Worm (Caenorhabditis elegans): ENCODE results near the gene Y58A7A.5.

Y58A7A.5 gene

ce11 chrV:5052233-5052632, 34.5 kb downstream of the Y58A7A.5 start, which contains the start of gene K11D12.12:
K11D12.12 (plus strand) TSS chrV:5052261.
- no peak for TF ChIP-seq elt-3 (tag; optimal IDR thresholded peaks at IDR 0.05)
- TF ChIP-seq ceh-83 (GFP tag; optimal IDR thresholded peaks at IDR 0.05), result no peak
- no peak for TF ChIP-seq hlh-1 (tag; optimal IDR thresholded peaks at IDR 0.05)
- TF ChIP-seq ceh-43 (GFP tag; optimal IDR thresholded peaks at IDR 0.05), result no peak
- TF ChIP-seq M03D4.4 (tag; optimal IDR thresholded peaks at IDR 0.05), result no peak
- no peak for TF ChIP-seq flh-1 (GFP tag; optimal IDR thresholded peaks at IDR 0.05)
- no peak for TF ChIP-seq lin-13 (tag; optimal IDR thresholded peaks at IDR 0.05)
- TF ChIP-seq nhr-28 (tag; optimal IDR thresholded peaks at IDR 0.05), result no peak
- TF ChIP-seq cnd-1 (tag; optimal IDR thresholded peaks at IDR 0.05), result no peak
- no peak for TF ChIP-seq nhr-237 (tag; optimal IDR thresholded peaks at IDR 0.05)
- no peak for TF ChIP-seq nhr-12 (tag; optimal IDR thresholded peaks at IDR 0.05)
- no peak for TF ChIP-seq ztf-11 (tag; optimal IDR thresholded peaks at IDR 0.05)
- TF ChIP-seq bed-3 (GFP tag; optimal IDR thresholded peaks at IDR 0.05), result no peak

DNA sequence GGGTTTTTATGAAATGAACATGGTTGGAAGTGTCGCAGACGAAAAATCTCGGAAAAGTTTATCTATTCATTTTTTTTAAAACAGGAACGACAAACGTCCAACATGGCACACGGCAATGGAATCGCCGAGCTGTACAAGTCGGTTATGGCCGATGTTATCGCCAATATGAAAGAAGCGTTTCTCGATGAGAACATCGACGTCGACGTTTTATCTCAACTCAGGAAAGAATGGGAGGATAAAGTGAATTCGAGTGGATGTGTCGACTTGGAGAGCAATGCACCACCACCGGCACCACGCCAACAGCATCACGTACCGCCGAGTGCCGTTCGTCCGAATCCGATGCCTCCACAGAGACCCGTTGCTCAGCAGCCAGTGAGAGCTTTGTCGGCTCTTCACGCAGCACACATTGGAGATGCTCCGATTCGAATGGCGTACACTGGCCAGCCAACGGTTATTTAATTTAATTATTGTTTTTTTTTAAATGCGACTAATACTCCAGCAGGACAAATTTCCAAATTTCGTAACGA, 36.6 kb downstream of the Y58A7A.5 start:
- no peak for TF ChIP-seq hlh-1 (tag; optimal IDR thresholded peaks at IDR 0.05)
- TF ChIP-seq M03D4.4 (tag; optimal IDR thresholded peaks at IDR 0.05), result no peak
- no peak for TF ChIP-seq lsy-2 (tag; optimal IDR thresholded peaks at IDR 0.05)
- TF ChIP-seq bed-3 (GFP tag; optimal IDR thresholded peaks at IDR 0.05), result no peak

DNA sequence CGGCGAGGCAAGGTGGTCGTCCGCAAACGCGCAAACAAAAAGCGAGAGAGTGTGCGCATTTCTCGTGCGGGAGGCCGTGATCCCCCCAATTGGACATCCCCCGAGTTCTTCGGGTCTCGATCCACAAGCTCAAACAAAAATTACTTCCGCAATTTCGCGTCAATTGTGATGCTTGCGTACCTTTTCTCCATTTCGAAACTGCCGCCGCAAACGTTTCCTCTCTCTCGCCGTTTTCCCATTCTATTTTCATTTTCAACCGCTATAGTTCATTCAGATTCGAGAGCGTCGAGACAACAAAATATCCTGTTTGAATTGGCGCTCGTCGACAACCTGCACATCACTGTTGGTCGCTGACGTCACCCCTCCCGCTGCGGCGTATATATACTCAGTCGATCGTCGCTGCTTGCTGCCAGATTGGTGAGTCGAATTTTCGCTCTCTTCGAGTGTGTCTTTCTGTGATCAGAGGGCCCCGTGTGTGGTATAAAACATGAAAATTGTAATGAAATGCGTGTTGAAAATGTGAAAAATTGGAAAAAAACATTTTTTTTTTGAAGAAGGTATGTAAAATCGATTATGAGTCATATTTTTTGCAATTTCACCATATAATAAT, 37.3 kb downstream of the Y58A7A.5 start, which contains the start of the genes pqn-51 and K11D12.14:
Gene pqn-51 (plus strand): TSS at position 275 of the 610 bp plus-strand sequence.
Gene K11D12.14 (plus strand): TSS at position 304 of the 610 bp plus-strand sequence.
- peak; percentile 63 for TF ChIP-seq lsy-2 (tag; optimal IDR thresholded peaks at IDR 0.05)
- TF ChIP-seq hlh-1 (tag; optimal IDR thresholded peaks at IDR 0.05), result peak; percentile 53
- TF ChIP-seq pha-4 (tag; optimal IDR thresholded peaks at IDR 0.05), result peak; percentile 42
- peak; percentile 42 for TF ChIP-seq lin-13 (tag; optimal IDR thresholded peaks at IDR 0.05)
- TF ChIP-seq nhr-237 (tag; optimal IDR thresholded peaks at IDR 0.05), result peak; percentile 92
- TF ChIP-seq elt-3 (tag; optimal IDR thresholded peaks at IDR 0.05), result no peak
- no peak for TF ChIP-seq cnd-1 (tag; optimal IDR thresholded peaks at IDR 0.05)
- no peak for TF ChIP-seq elt-1 (tag; optimal IDR thresholded peaks at IDR 0.05; ENCODE audit: borderline replicate concordance, insufficient read depth)
- peak; percentile 3 for TF ChIP-seq mep-1 (tag; optimal IDR thresholded peaks at IDR 0.05)
- peak; percentile 88 for TF ChIP-seq blmp-1 (tag; optimal IDR thresholded peaks at IDR 0.05)
- TF ChIP-seq unc-62 (GFP tag; optimal IDR thresholded peaks at IDR 0.05), result peak; percentile 73
- peak; percentile 61 for TF ChIP-seq drap-1 (GFP tag; optimal IDR thresholded peaks at IDR 0.05)
- TF ChIP-seq sptf-1 (tag; optimal IDR thresholded peaks at IDR 0.05), result peak; percentile 28
- TF ChIP-seq ces-1 (GFP tag; optimal IDR thresholded peaks at IDR 0.05), result peak; percentile 87
- peak; percentile 35 for TF ChIP-seq bed-3 (GFP tag; optimal IDR thresholded peaks at IDR 0.05)
- peak; percentile 10 for TF ChIP-seq ztf-11 (tag; optimal IDR thresholded peaks at IDR 0.05)
- no peak for TF ChIP-seq mls-2 (tag; optimal IDR thresholded peaks at IDR 0.05)
- TF ChIP-seq tbx-8 (GFP tag; optimal IDR thresholded peaks at IDR 0.05), result peak; percentile 37
- TF ChIP-seq nhr-12 (tag; optimal IDR thresholded peaks at IDR 0.05), result no peak
- TF ChIP-seq ceh-39 (tag; optimal IDR thresholded peaks at IDR 0.05), result no peak
- TF ChIP-seq unc-120 (tag; optimal IDR thresholded peaks at IDR 0.05; ENCODE audit: poor library complexity, severe bottlenecking), result peak; percentile 95

- no peak for TF ChIP-seq mep-1 (tag; optimal IDR thresholded peaks at IDR 0.05)
- no peak for TF ChIP-seq snpc-4 (tag; optimal IDR thresholded peaks at IDR 0.05)
- no peak for TF ChIP-seq ceh-39 (tag; optimal IDR thresholded peaks at IDR 0.05)
- no peak for TF ChIP-seq tbx-8 (GFP tag; optimal IDR thresholded peaks at IDR 0.05)
- no peak for TF ChIP-seq unc-39 (tag; optimal IDR thresholded peaks at IDR 0.05)
- TF ChIP-seq pha-4 (tag; optimal IDR thresholded peaks at IDR 0.05), result no peak
- TF ChIP-seq cnd-1 (tag; optimal IDR thresholded peaks at IDR 0.05), result no peak
- TF ChIP-seq bed-3 (GFP tag; optimal IDR thresholded peaks at IDR 0.05), result no peak
- TF ChIP-seq unc-120 (tag; optimal IDR thresholded peaks at IDR 0.05; ENCODE audit: poor library complexity, severe bottlenecking), result no peak
- no peak for TF ChIP-seq sptf-1 (tag; optimal IDR thresholded peaks at IDR 0.05)
- TF ChIP-seq nhr-76 (tag; optimal IDR thresholded peaks at IDR 0.05), result no peak
- no peak for TF ChIP-seq ztf-11 (tag; optimal IDR thresholded peaks at IDR 0.05)
- no peak for TF ChIP-seq mab-5 (tag; optimal IDR thresholded peaks at IDR 0.05)
- no peak for TF ChIP-seq nhr-237 (tag; optimal IDR thresholded peaks at IDR 0.05)
- no peak for TF ChIP-seq nhr-12 (tag; optimal IDR thresholded peaks at IDR 0.05)
- no peak for TF ChIP-seq mls-2 (tag; optimal IDR thresholded peaks at IDR 0.05)
- no peak for TF ChIP-seq nhr-2 (tag; optimal IDR thresholded peaks at IDR 0.05)
- TF ChIP-seq sem-2 (GFP tag; optimal IDR thresholded peaks at IDR 0.05), result no peak
- no peak for TF ChIP-seq flh-1 (GFP tag; optimal IDR thresholded peaks at IDR 0.05)
- TF ChIP-seq nhr-28 (tag; optimal IDR thresholded peaks at IDR 0.05), result no peak
Measured at ce11 chrV:5046558-5046957, 40.2 kb downstream of the Y58A7A.5 start.

Data from whole organism, mixed stage, embryonic.